Worm (Caenorhabditis elegans): Measurements from ENCODE around the gene fnta-1.

DNA sequence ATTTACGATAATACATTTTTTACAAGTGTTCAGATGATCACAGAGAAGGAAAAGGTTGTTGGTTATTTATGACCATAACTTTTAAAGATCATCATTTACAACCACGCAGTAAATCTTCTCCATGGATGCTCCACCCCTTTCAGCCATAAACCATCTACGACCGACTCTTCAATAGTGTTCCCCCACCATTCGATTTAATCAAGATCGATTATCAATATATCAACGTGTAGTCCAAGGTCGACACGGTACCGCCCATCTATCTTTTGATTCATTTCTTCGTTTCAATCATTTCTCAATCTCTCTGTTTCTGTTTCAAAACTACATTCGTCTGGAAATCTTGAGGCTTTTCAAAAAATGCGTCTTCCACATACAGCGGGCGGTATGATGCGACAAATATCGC lies 4.7 kb upstream of the fnta-1 start, which contains the start of gene aass-1:
- TF ChIP-seq lin-15B (tag; optimal IDR thresholded peaks at IDR 0.05), result no peak
- no peak for TF ChIP-seq fos-1 (tag; optimal IDR thresholded peaks at IDR 0.05)

All from whole organism, L1 larva.